Fruit fly (Drosophila melanogaster): ENCODE measurements around the gene Klc.

DNA sequence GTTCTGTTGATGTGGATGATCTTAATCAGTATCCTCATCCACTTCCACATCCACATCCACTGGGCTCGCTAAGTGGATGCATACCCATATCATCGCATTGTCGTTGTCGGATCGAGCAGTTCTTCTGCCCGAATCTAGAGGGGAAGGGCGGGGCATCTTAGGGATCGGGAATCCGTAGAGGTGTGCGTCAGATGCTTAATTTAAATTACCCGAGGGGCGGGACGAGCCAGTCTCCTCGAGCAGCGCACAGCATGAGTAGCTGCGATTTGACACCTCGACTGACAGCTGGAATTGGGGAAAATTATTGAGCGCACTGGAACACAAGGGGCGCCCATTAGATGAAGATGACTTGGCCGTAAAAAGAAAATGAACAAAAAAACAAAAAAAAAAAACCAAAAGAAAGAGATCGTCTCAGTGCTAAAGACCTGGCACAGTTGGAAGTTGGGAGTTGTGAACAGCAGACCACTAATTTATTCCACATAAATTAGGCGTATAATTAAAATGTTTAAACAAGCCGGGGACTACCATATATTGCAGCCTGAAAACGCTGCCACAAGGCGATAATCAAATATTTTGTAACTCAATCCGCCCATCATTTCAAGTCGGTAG, 35.2 kb downstream of the Klc start:
- TF ChIP-seq CG13296 (GFP tag; optimal IDR thresholded peaks at IDR 0.05), result no peak
- TF ChIP-seq esg (GFP tag; conservative IDR thresholded peaks at IDR 0.05), result no peak
- no peak for TF ChIP-seq psq (GFP tag; optimal IDR thresholded peaks at IDR 0.05)
- TF ChIP-seq slbo (GFP tag; IDR thresholded peaks at IDR 0.05), result no peak
- TF ChIP-seq CG10959 (GFP tag; IDR thresholded peaks at IDR 0.05), result no peak
- no peak for TF ChIP-seq Dbx (GFP tag; IDR thresholded peaks at IDR 0.05)
- TF ChIP-seq pan (optimal IDR thresholded peaks at IDR 0.05), result no peak
- TF ChIP-seq pan (GFP tag; optimal IDR thresholded peaks at IDR 0.05 in 1 of 2, IDR thresholded peaks at IDR 0.05 in 1 of 2), result no peak
- no peak for TF ChIP-seq CG16813 (GFP tag; IDR thresholded peaks at IDR 0.05; ENCODE audit: partially characterized antibody)
